Worm (Caenorhabditis elegans) whole organism, young adult: ENCODE results near the gene Y105C5A.1285.
"Not testable (repeated sequence)": the region's sequence is repeated elsewhere in the genome, so short reads cannot be mapped to it uniquely, and the experiment has no call there.

Experiments used
- B0336.3 ChIP-seq: fragments of 200-800 bp; sonication (Bioruptor generic); IDR thresholded peaks from 2 replicates; pipeline ENCODE4 v1.3.6; 2022; ENCODE audit warnings: missing genetic modification characterization, missing compliant biosample characterization
- F23B12.7 ChIP-seq: sonication (generic microtip); optimal IDR thresholded peaks from 2 replicates; lab custom pipeline; 2017; ENCODE audit warnings: missing genetic modification characterization, mild to moderate bottlenecking, missing compliant biosample characterization, antibody characterized with exemption, moderate library complexity; ENCODE audit not compliant: insufficient read depth
- F52B5.7 ChIP-seq: sonication (generic microtip); optimal IDR thresholded peaks from 2 replicates; lab custom pipeline; 2016; ENCODE audit warnings: mild to moderate bottlenecking, missing genetic modification characterization, missing compliant biosample characterization
- K11D2.4 ChIP-seq: fragments of 200-800 bp; sonication (Bioruptor generic); IDR thresholded peaks from 2 replicates; pipeline ENCODE4 v1.3.6; 2022; ENCODE audit warnings: missing genetic modification reagents, missing genetic modification characterization, missing compliant biosample characterization
- Y56A3A.18 ChIP-seq: fragments of 200-800 bp; sonication (Bioruptor generic); IDR thresholded peaks from 2 replicates; pipeline ENCODE4 v1.3.6; 2022; ENCODE audit warnings: missing genetic modification reagents, missing genetic modification characterization, missing compliant biosample characterization
- attf-3 ChIP-seq: fragments of 200-800 bp; sonication (Bioruptor generic); conservative IDR thresholded peaks from 2 replicates; pipeline ENCODE4 v1.3.6; 2022; ENCODE audit warnings: missing genetic modification reagents, missing genetic modification characterization, missing compliant biosample characterization
- attf-6 ChIP-seq: fragments of 200-800 bp; sonication (Bioruptor generic); IDR thresholded peaks from 2 replicates; pipeline ENCODE4 v1.3.6; 2022; ENCODE audit warnings: missing genetic modification reagents, missing genetic modification characterization, missing compliant biosample characterization
- bed-1 ChIP-seq: fragments of 200-800 bp; sonication (Bioruptor generic); IDR thresholded peaks from 2 replicates; pipeline ENCODE4 v1.3.6; 2022; ENCODE audit warnings: missing genetic modification reagents, missing genetic modification characterization, missing compliant biosample characterization
- ceh-40 ChIP-seq: fragments of 200-800 bp; sonication (Bioruptor generic); IDR thresholded peaks from 2 replicates; pipeline ENCODE4 v1.3.6; 2022; ENCODE audit warnings: missing genetic modification characterization, missing compliant biosample characterization
- ceh-79 ChIP-seq: sonication (generic microtip); optimal IDR thresholded peaks from 2 replicates; lab custom pipeline; 2017; ENCODE audit warnings: mild to moderate bottlenecking, missing genetic modification characterization, missing compliant biosample characterization
- die-1 ChIP-seq: sonication (generic microtip); optimal IDR thresholded peaks from 2 replicates; lab custom pipeline; 2016; ENCODE audit warnings: missing genotype, mild to moderate bottlenecking, missing genetic modification characterization, missing compliant biosample characterization
- dpff-1 ChIP-seq: sonication (generic microtip); optimal IDR thresholded peaks from 2 replicates; lab custom pipeline; 2017; ENCODE audit warnings: mild to moderate bottlenecking, missing genetic modification characterization, missing compliant biosample characterization
- dpl-1 ChIP-seq: fragments of 150-350 bp; optimal IDR thresholded peaks from 2 replicates; lab custom pipeline; 2014; ENCODE audit warnings: missing biosample characterization, missing genetic modification reagents, missing genetic modification characterization
- egl-18 ChIP-seq: fragments of 200-800 bp; sonication (Bioruptor generic); IDR thresholded peaks from 2 replicates; pipeline ENCODE4 v1.3.6; 2022; ENCODE audit warnings: missing genetic modification reagents, missing genetic modification characterization, missing compliant biosample characterization
- egrh-3 ChIP-seq: fragments of 200-800 bp; sonication (Bioruptor generic); IDR thresholded peaks from 2 replicates; pipeline ENCODE4 v1.3.6; 2022; ENCODE audit warnings: missing genetic modification reagents, missing genetic modification characterization, missing compliant biosample characterization
- hmg-1.2 ChIP-seq: fragments of 200-800 bp; sonication (Bioruptor generic); IDR thresholded peaks from 2 replicates; pipeline ENCODE4 v1.3.6; 2022; ENCODE audit warnings: missing genetic modification reagents, missing genetic modification characterization, missing compliant biosample characterization
- hrde-1 ChIP-seq: sonication (generic microtip); optimal IDR thresholded peaks from 2 replicates; lab custom pipeline; 2016; ENCODE audit warnings: missing genetic modification characterization, mild to moderate bottlenecking, missing compliant biosample characterization, moderate library complexity, missing genotype, missing genetic modification reagents, borderline replicate concordance
- hsf-1 ChIP-seq: fragments of 200-800 bp; sonication (Bioruptor generic); IDR thresholded peaks from 2 replicates; pipeline ENCODE4 v1.3.6; 2022; ENCODE audit warnings: missing genetic modification reagents, missing genetic modification characterization, missing compliant biosample characterization
- lin-26 ChIP-seq: fragments of 200-800 bp; sonication (Bioruptor generic); IDR thresholded peaks from 2 replicates; pipeline ENCODE4 v1.3.6; 2022; ENCODE audit warnings: missing genetic modification reagents, missing genetic modification characterization, missing compliant biosample characterization
- lin-54 ChIP-seq: fragments of 200-800 bp; sonication (Bioruptor generic); optimal IDR thresholded peaks from 2 replicates; lab custom pipeline; 2018; ENCODE audit warnings: mild to moderate bottlenecking, missing genetic modification characterization, missing compliant biosample characterization
- lsy-27 ChIP-seq: sonication (generic microtip); optimal IDR thresholded peaks from 2 replicates; lab custom pipeline; 2017; ENCODE audit warnings: missing genetic modification characterization, mild to moderate bottlenecking, missing compliant biosample characterization, antibody characterized with exemption, missing genotype, borderline replicate concordance; ENCODE audit not compliant: insufficient read depth
- madf-10 ChIP-seq: sonication (generic microtip); optimal IDR thresholded peaks from 2 replicates; lab custom pipeline; 2016; ENCODE audit warnings: mild to moderate bottlenecking, missing genetic modification characterization, missing compliant biosample characterization
- pha-4 ChIP-seq: fragments of 150-350 bp; sonication (generic microtip); optimal IDR thresholded peaks from 2 replicates; lab custom pipeline; 2014; ENCODE audit warnings: missing biosample characterization, missing genetic modification reagents, missing genetic modification characterization
- rpc-1 ChIP-seq, 2 experiments: fragments of 150-350 bp in 1 of 2; sonication (generic microtip) in 1 of 2; optimal IDR thresholded peaks; 2 replicates each; lab custom pipeline; 2014 to 2018; ENCODE audit warnings: missing biosample characterization in 1 of 2, missing genetic modification characterization in 1 of 2, missing genetic modification reagents in 1 of 2, missing genotype in 1 of 2
- snpc-4 ChIP-seq, 5 experiments: fragments of 150-350 bp in 1 of 5; sonication (generic microtip) in 4 of 5; optimal IDR thresholded peaks; 2 replicates each; lab custom pipeline; 2014 to 2018; ENCODE audit warnings: missing genetic modification characterization in 5 of 5, missing biosample characterization in 3 of 5, antibody characterized with exemption in 2 of 5, mild to moderate bottlenecking in 2 of 5, missing compliant biosample characterization in 2 of 5, missing genotype in 2 of 5, moderate library complexity in 2 of 5, missing genetic modification reagents in 1 of 5
- ztf-22 ChIP-seq: fragments of 200-800 bp; sonication (Bioruptor generic); optimal IDR thresholded peaks from 2 replicates; lab custom pipeline; 2018; ENCODE audit warnings: mild to moderate bottlenecking, missing genetic modification characterization, moderate library complexity, missing compliant biosample characterization
- ztf-25 ChIP-seq: fragments of 200-800 bp; sonication (Bioruptor generic); IDR thresholded peaks from 2 replicates; pipeline ENCODE4 v1.3.6; 2022; ENCODE audit warnings: missing genetic modification reagents, missing genetic modification characterization, missing compliant biosample characterization
- ztf-3 ChIP-seq: fragments of 200-800 bp; sonication (Bioruptor generic); optimal IDR thresholded peaks from 2 replicates; lab custom pipeline; 2018; ENCODE audit warnings: mild to moderate bottlenecking, missing genetic modification characterization, missing compliant biosample characterization

Gene Y105C5A.1285

ce11 chrIV:15750014-15750776 is 2.0 kb upstream of the Y105C5A.1285 start:
- no peak for TF ChIP-seq rpc-1 (optimal IDR thresholded peaks at IDR 0.05; lab: Kevin White, UChicago)
- no peak for TF ChIP-seq rpc-1 (tag; optimal IDR thresholded peaks at IDR 0.05; lab: Kevin White, UChicago)
- TF ChIP-seq K11D2.4 (GFP tag; lab: Robert Waterston, UW), result no peak
- no peak for TF ChIP-seq egrh-3 (GFP tag; lab: Robert Waterston, UW)
- no peak for TF ChIP-seq snpc-4 (GFP tag; optimal IDR thresholded peaks at IDR 0.05; lab: Kevin White, UChicago)
- TF ChIP-seq snpc-4 (tag; optimal IDR thresholded peaks at IDR 0.05; lab: Kevin White, UChicago), result peak in 1 of 4 experiments; percentile 2
- no peak for TF ChIP-seq dpff-1 (tag; lab: Kevin White, UChicago)
- TF ChIP-seq, all 124 proteins: peak for 1

ce11 chrIV:15765512-15765911 is 13.3 kb downstream of the Y105C5A.1285 start:
- peak; percentile 94 for TF ChIP-seq hsf-1 (GFP tag; lab: Robert Waterston, UW)

ce11 chrIV:15766239-15766843 is 14.1 kb downstream of the Y105C5A.1285 start:
- TF ChIP-seq hsf-1 (GFP tag; lab: Robert Waterston, UW), result peak; percentile 92
- peak; percentile 74; the same call in 1 of the 2 replicates for TF ChIP-seq egrh-3 (GFP tag; lab: Robert Waterston, UW)
- TF ChIP-seq, all 124 proteins: peak for 2; not testable (repeated sequence) for 122

ce11 chrIV:15767790-15768189 is 15.6 kb downstream of the Y105C5A.1285 start:
- TF ChIP-seq attf-6 (peak; percentile 47), snpc-4 (tag; optimal IDR thresholded peaks at IDR 0.05; lab: Kevin White, UChicago) (peak in 2 of 4 experiments; percentile 41 to 90)
- not testable (repeated sequence) for TF ChIP-seq snpc-4 (GFP tag; optimal IDR thresholded peaks at IDR 0.05; lab: Kevin White, UChicago)

- TF ChIP-seq attf-6, result peak; percentile 81; the same call in 1 of the 2 replicates
- not testable (repeated sequence) for TF ChIP-seq snpc-4 (GFP tag; optimal IDR thresholded peaks at IDR 0.05; lab: Kevin White, UChicago)
- TF ChIP-seq snpc-4 (tag; optimal IDR thresholded peaks at IDR 0.05; lab: Kevin White, UChicago), result peak in 1 of 4 experiments; percentile 60
- TF ChIP-seq, all 124 proteins: peak for 2; not testable (repeated sequence) for 122
Measured at ce11 chrIV:15776361-15776760, 24.1 kb downstream of the Y105C5A.1285 start.

- TF ChIP-seq snpc-4 (GFP tag; optimal IDR thresholded peaks at IDR 0.05; lab: Kevin White, UChicago) (peak; percentile 45), snpc-4 (tag; optimal IDR thresholded peaks at IDR 0.05; lab: Kevin White, UChicago) (peak in 2 of 4 experiments; percentile 13 to 91), attf-6 (peak; percentile 77)
Measured at ce11 chrIV:15777674-15778296, 25.6 kb downstream of the Y105C5A.1285 start.

ce11 chrIV:15790846-15791245 is 38.6 kb downstream of the Y105C5A.1285 start, which contains the start of gene Y105C5A.1273:
Gene Y105C5A.1273, plus strand, starts transcription at chrIV:15791146.
- TF ChIP-seq hrde-1 (tag; lab: Kevin White, UChicago); bed-1 (GFP tag; lab: Robert Waterston, UW); F23B12.7 (tag; lab: Kevin White, UChicago): not testable (repeated sequence)

- no peak for TF ChIP-seq F52B5.7 (tag; lab: Kevin White, UChicago)
- TF ChIP-seq lin-54, result no peak
- TF ChIP-seq egl-18 (GFP tag; lab: Robert Waterston, UW), result no peak
- TF ChIP-seq ceh-40, result no peak
- TF ChIP-seq Y56A3A.18 (GFP tag; lab: Robert Waterston, UW), result no peak
- no peak for TF ChIP-seq B0336.3 (GFP tag; lab: Robert Waterston, UW)
- no peak for TF ChIP-seq ztf-22 (GFP tag; lab: Kevin White, UChicago)
- TF ChIP-seq dpl-1 (GFP tag; lab: Kevin White, UChicago), result no peak
- TF ChIP-seq madf-10, result peak; percentile 11
- no peak for TF ChIP-seq K11D2.4 (GFP tag; lab: Robert Waterston, UW)
- TF ChIP-seq hmg-1.2 (GFP tag; lab: Robert Waterston, UW), result peak; percentile 48
- 0 out of 2 replicates have a peak, but pooled peaks have one; percentile 47 for TF ChIP-seq ztf-25
- TF ChIP-seq lsy-27, result no peak
- peak; percentile 45 for TF ChIP-seq die-1 (tag; lab: Kevin White, UChicago)
- no peak for TF ChIP-seq attf-3
- TF ChIP-seq ztf-3 (GFP tag; lab: Kevin White, UChicago), result no peak
- TF ChIP-seq ceh-79 (tag; lab: Kevin White, UChicago), result no peak
- TF ChIP-seq pha-4 (tag; lab: Kevin White, UChicago), result no peak
- TF ChIP-seq lin-26 (GFP tag; lab: Robert Waterston, UW), result peak; percentile 72
Measured at ce11 chrIV:15793213-15793612, 41.0 kb downstream of the Y105C5A.1285 start.
